Worm (Caenorhabditis elegans): ENCODE measurements around the gene F11A5.9.

- TF ChIP-seq snpc-4 (tag; optimal IDR thresholded peaks at IDR 0.05) (no peak), egl-27 (tag; optimal IDR thresholded peaks at IDR 0.05) (no peak), nhr-237 (tag; optimal IDR thresholded peaks at IDR 0.05) (no peak)
Measured at ce11 chrV:16195379-16195778, 19.3 kb upstream of the F11A5.9 start, which contains the start of gene rabr-3.
